Worm (Caenorhabditis elegans) whole organism, L3 larva: Measurements from ENCODE around the gene clec-233.

Experiments
- ceh-16 ChIP-seq: sonication (generic microtip); optimal IDR thresholded peaks from 2 replicates; lab custom pipeline; 2017; ENCODE audit warnings: missing biosample characterization, missing genetic modification characterization
- ceh-82 ChIP-seq: fragments of 150-350 bp; optimal IDR thresholded peaks from 2 replicates; lab custom pipeline; 2014; ENCODE audit warnings: missing biosample characterization, missing genetic modification characterization
- elt-2 ChIP-seq: sonication (generic microtip); optimal IDR thresholded peaks from 2 replicates; lab custom pipeline; 2016; ENCODE audit warnings: missing genetic modification reagents, mild to moderate bottlenecking, missing genetic modification characterization, missing compliant biosample characterization
- fos-1 ChIP-seq: fragments of 150-350 bp; optimal IDR thresholded peaks from 2 replicates; lab custom pipeline; 2014; ENCODE audit warnings: missing biosample characterization, missing genetic modification characterization
- hmg-11 ChIP-seq: sonication (generic microtip); optimal IDR thresholded peaks from 2 replicates; lab custom pipeline; 2016; ENCODE audit warnings: missing genetic modification characterization, missing compliant biosample characterization
- lin-39 ChIP-seq: fragments of 150-350 bp; optimal IDR thresholded peaks from 2 replicates; lab custom pipeline; 2018; ENCODE audit warnings: missing biosample characterization, missing genetic modification reagents, missing genetic modification characterization
- nhr-11 ChIP-seq: fragments of 150-350 bp; optimal IDR thresholded peaks from 2 replicates; lab custom pipeline; 2014; ENCODE audit warnings: missing biosample characterization, missing genetic modification characterization
- nhr-12 ChIP-seq: fragments of 150-350 bp; optimal IDR thresholded peaks from 2 replicates; lab custom pipeline; 2014; ENCODE audit warnings: missing biosample characterization, missing genetic modification characterization
- nhr-77 ChIP-seq: fragments of 150-350 bp; optimal IDR thresholded peaks from 2 replicates; lab custom pipeline; 2014; ENCODE audit warnings: missing biosample characterization, missing genetic modification characterization
- zag-1 ChIP-seq: fragments of 150-350 bp; optimal IDR thresholded peaks from 2 replicates; lab custom pipeline; 2014; ENCODE audit warnings: missing biosample characterization, missing genetic modification characterization
- ztf-4 ChIP-seq: fragments of 150-350 bp; optimal IDR thresholded peaks from 2 replicates; lab custom pipeline; 2014; ENCODE audit warnings: missing biosample characterization, missing genetic modification characterization

- TF ChIP-seq ztf-4 (tag; lab: Kevin White, UChicago), result no peak
- TF ChIP-seq fos-1, result no peak
- TF ChIP-seq ceh-82, result no peak
- no peak for TF ChIP-seq zag-1 (tag; lab: Kevin White, UChicago)
- TF ChIP-seq nhr-12 (tag; lab: Kevin White, UChicago), result no peak
- TF ChIP-seq elt-2 (tag; lab: Kevin White, UChicago), result peak; percentile 93
- TF ChIP-seq nhr-11 (tag; lab: Kevin White, UChicago), result no peak
- no peak for TF ChIP-seq hmg-11 (tag; lab: Kevin White, UChicago)
- no peak for TF ChIP-seq lin-39 (tag; lab: Kevin White, UChicago)
- TF ChIP-seq nhr-77, result no peak
- no peak for TF ChIP-seq ceh-16
These were observed 44.2 kb downstream of the clec-233 start, which contains the start of gene cyp-37B1 for ce11 chrV:16277918-16278317.
